Fruit fly (Drosophila melanogaster): ENCODE data around the gene mRpL49.

The mRpL49 gene

DNA sequence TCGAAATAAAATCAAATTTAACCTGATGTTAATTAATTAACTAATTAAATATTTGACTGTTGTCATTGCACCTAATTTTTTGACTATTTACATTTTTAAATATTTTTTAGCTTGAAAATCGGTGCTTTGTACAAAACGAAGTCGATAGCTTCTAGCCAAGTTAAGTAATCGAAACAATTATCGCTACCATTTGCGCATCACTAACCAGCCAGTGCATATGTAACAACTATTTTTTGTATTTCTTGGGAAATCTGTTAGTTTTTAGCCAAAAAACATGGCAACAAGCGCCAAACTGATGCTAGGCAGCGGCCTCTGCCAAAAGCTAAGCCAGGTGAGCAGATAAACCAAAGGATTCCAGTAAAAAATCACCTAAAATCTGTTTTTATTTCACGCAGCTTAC is at the start of gene mRpL49:
TSS of gene mRpL49 (plus strand) at position 192 of the 400 bp plus-strand sequence.
- TF ChIP-seq CG8632 (GFP tag; optimal IDR thresholded peaks at IDR 0.05) (no peak), Sox102F (GFP tag; optimal IDR thresholded peaks at IDR 0.05) (no peak), esn (GFP tag; optimal IDR thresholded peaks at IDR 0.05) (no peak), CG11294 (GFP tag; IDR thresholded peaks at IDR 0.05) (no peak), pdm3 (GFP tag; optimal IDR thresholded peaks at IDR 0.05) (no peak), Ets96B (tag; optimal IDR thresholded peaks at IDR 0.05) (no peak), Ets21C (GFP tag; optimal IDR thresholded peaks at IDR 0.05) (no peak), CG15336 (GFP tag; IDR thresholded peaks at IDR 0.05) (no peak), CG6792 (GFP tag; optimal IDR thresholded peaks at IDR 0.05) (no peak), lz (GFP tag; optimal IDR thresholded peaks at IDR 0.05) (no peak), CG1621 (tag; optimal IDR thresholded peaks at IDR 0.05) (no peak), CG9139 (GFP tag; optimal IDR thresholded peaks at IDR 0.05) (no peak), Sox15 (GFP tag; optimal IDR thresholded peaks at IDR 0.05) (no peak), CG4318 (GFP tag; optimal IDR thresholded peaks at IDR 0.05) (no peak), dac (GFP tag; optimal IDR thresholded peaks at IDR 0.05) (no peak), eg (GFP tag; IDR thresholded peaks at IDR 0.05) (no peak), topi (GFP tag; optimal IDR thresholded peaks at IDR 0.05) (no peak)

DNA sequence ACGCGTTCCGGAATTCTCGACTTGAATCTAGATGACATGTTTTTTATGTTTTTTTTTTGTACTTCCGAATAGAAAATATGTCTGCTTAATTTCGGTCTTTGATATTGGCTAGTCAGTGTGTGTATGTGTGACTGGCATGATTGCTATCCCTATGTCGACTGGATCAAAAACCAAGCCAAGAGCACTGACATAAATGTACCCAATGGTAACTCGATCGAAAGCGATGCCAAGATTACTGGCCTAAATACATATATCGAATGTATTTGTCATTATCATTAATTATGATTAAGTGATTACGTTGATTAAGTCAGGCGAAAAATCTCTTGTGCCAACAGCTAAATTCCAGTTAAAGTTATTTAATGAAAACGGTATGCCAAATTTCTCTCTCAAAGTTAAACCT is 49.3 kb upstream of the mRpL49 start, which contains the start of gene CG4661:
TSS of gene CG4661 (minus strand) at position 101 of the 400 bp plus-strand sequence.
- TF ChIP-seq CG8319 (GFP tag; optimal IDR thresholded peaks at IDR 0.05), result no peak
- TF ChIP-seq svp (GFP tag), result no peak
- no peak for TF ChIP-seq CG15336 (GFP tag; IDR thresholded peaks at IDR 0.05)
- no peak for TF ChIP-seq CG6276 (GFP tag; optimal IDR thresholded peaks at IDR 0.05)
- TF ChIP-seq CG10669 (GFP tag; optimal IDR thresholded peaks at IDR 0.05), result no peak
- TF ChIP-seq Gug (GFP tag; IDR thresholded peaks at IDR 0.05), result no peak
- no peak for TF ChIP-seq fd59A (GFP tag; optimal IDR thresholded peaks at IDR 0.05)
- TF ChIP-seq Hr4 (GFP tag; optimal IDR thresholded peaks at IDR 0.05), result no peak
- no peak for TF ChIP-seq achi (GFP tag; optimal IDR thresholded peaks at IDR 0.05)
- no peak for TF ChIP-seq Lpt (GFP tag; optimal IDR thresholded peaks at IDR 0.05)
- no peak for TF ChIP-seq cyc (GFP tag; optimal IDR thresholded peaks at IDR 0.05)
- no peak for TF ChIP-seq CG11762 (GFP tag; optimal IDR thresholded peaks at IDR 0.05; ENCODE audit: insufficient read depth)
- no peak for TF ChIP-seq CG4318 (GFP tag; optimal IDR thresholded peaks at IDR 0.05)
- no peak for TF ChIP-seq dac (GFP tag; optimal IDR thresholded peaks at IDR 0.05)
- no peak for TF ChIP-seq OdsH (GFP tag; optimal IDR thresholded peaks at IDR 0.05)
- TF ChIP-seq topi (GFP tag; optimal IDR thresholded peaks at IDR 0.05), result no peak
- no peak for TF ChIP-seq net (GFP tag; optimal IDR thresholded peaks at IDR 0.05)
- TF ChIP-seq CG6854 (GFP tag; optimal IDR thresholded peaks at IDR 0.05), result no peak

DNA sequence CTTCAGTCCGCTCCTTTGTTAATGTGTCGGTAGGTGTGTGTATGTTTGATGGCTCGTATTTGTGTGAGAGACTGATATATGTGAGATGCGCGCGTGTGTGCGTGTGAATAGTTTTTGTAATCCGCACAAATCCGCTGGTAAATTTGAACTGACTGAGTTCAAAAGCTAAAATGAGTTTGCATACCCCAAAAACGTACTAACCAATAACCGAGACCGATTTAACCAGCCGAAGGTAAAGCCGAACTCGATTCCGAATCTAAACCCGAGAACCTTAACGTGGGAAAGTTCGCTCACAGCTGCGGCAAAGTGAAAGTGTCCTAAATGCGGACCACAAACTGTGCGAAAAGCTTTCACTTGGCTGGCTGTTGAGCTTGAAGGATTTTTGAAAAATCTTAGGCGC is 38.3 kb upstream of the mRpL49 start:
- TF ChIP-seq CG1621 (tag; optimal IDR thresholded peaks at IDR 0.05), result no peak
- TF ChIP-seq CG8632 (GFP tag; optimal IDR thresholded peaks at IDR 0.05), result no peak
- TF ChIP-seq topi (GFP tag; optimal IDR thresholded peaks at IDR 0.05), result no peak
- no peak for TF ChIP-seq acj6 (GFP tag; optimal IDR thresholded peaks at IDR 0.05)
- TF ChIP-seq Sox102F (GFP tag; optimal IDR thresholded peaks at IDR 0.05), result no peak
- no peak for TF ChIP-seq Hr38 (GFP tag; optimal IDR thresholded peaks at IDR 0.05)
- TF ChIP-seq Blimp-1 (GFP tag; optimal IDR thresholded peaks at IDR 0.05), result no peak
- no peak for TF ChIP-seq CG9139 (GFP tag; optimal IDR thresholded peaks at IDR 0.05)
- TF ChIP-seq CG11762 (GFP tag; optimal IDR thresholded peaks at IDR 0.05; ENCODE audit: insufficient read depth), result no peak
- no peak for TF ChIP-seq salr (GFP tag; optimal IDR thresholded peaks at IDR 0.05)
- TF ChIP-seq spab (GFP tag; optimal IDR thresholded peaks at IDR 0.05), result no peak
- TF ChIP-seq cyc (GFP tag; optimal IDR thresholded peaks at IDR 0.05), result no peak
- TF ChIP-seq lz (GFP tag; optimal IDR thresholded peaks at IDR 0.05), result no peak
- no peak for TF ChIP-seq dac (GFP tag; optimal IDR thresholded peaks at IDR 0.05)
- no peak for TF ChIP-seq Hr4 (GFP tag; optimal IDR thresholded peaks at IDR 0.05)
- no peak for TF ChIP-seq CG3919 (GFP tag; optimal IDR thresholded peaks at IDR 0.05)
- no peak for TF ChIP-seq CG10631 (GFP tag; optimal IDR thresholded peaks at IDR 0.05)
- TF ChIP-seq CG8319 (GFP tag; optimal IDR thresholded peaks at IDR 0.05), result no peak
- no peak for TF ChIP-seq fkh (GFP tag; optimal IDR thresholded peaks at IDR 0.05)
- no peak for TF ChIP-seq CG34406 (GFP tag; optimal IDR thresholded peaks at IDR 0.05)

Data from whole organism, prepupa.